Worm (Caenorhabditis elegans) whole organism, L4/young adult: ENCODE measurements around the gene EGAP5.1.

Source experiments
- W03F9.2 ChIP-seq: fragments of 150-350 bp; optimal IDR thresholded peaks from 2 replicates; lab custom pipeline; 2014; ENCODE audit warnings: missing biosample characterization, missing genetic modification characterization
- dao-5 ChIP-seq: sonication (generic microtip); optimal IDR thresholded peaks from 2 replicates; lab custom pipeline; 2016; ENCODE audit warnings: missing genotype, missing genetic modification characterization, moderate library complexity, missing compliant biosample characterization
- him-1 ChIP-seq: sonication (generic microtip); optimal IDR thresholded peaks from 2 replicates; lab custom pipeline; 2016; ENCODE audit warnings: missing genotype, missing genetic modification reagents, missing genetic modification characterization, missing compliant biosample characterization

Gene EGAP5.1

DNA sequence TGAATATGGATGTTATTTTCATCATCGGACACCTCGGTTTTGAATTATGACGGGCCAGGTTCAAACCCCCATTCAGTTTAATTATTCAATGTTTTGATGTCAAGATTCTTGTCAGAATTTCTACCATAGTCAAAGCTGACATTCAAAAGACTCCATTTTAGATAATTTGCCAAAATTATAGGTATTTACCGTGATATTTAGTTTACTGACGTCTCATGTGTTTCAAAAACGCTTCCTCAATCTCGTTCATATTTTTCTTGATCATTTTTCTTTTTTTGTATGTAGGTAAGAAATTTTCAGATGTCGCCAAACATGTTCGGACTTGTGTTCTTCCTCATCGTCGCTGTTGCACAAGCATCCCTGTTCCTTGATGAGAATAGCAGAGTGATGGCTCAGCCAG lies at the start of gene EGAP5.1:
EGAP5.1 (plus strand) TSS at position 301 of the 400 bp plus-strand sequence.
- TF ChIP-seq W03F9.2 (tag; lab: Kevin White, UChicago) (no peak), dao-5 (tag; lab: Kevin White, UChicago) (no peak), him-1 (tag; lab: Kevin White, UChicago) (no peak)

ce11 chrX:5115511-5115910 lies 47.3 kb upstream of the EGAP5.1 start:
- TF ChIP-seq dao-5 (tag; lab: Kevin White, UChicago), result no peak
- TF ChIP-seq him-1 (tag; lab: Kevin White, UChicago), result no peak
- no peak for TF ChIP-seq W03F9.2 (tag; lab: Kevin White, UChicago)

DNA sequence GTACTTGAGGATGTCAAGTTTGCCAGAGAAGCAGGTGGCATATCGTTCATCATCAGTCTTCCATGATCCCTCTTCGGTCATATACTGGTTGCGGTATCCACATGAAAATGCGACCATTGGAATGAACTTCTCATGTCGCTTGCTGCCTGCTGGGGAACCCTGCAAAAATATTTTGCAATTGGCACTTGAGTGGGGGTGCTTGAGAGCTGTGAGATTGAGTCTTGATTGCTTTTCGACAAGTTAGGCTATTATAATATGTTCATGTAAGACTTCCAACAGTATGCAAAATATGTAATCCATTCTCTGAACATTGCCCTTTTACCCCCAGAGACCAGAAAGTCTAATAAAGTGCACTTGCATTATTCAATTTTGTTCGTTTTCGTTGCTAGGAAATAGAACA lies 46.7 kb upstream of the EGAP5.1 start:
- no peak for TF ChIP-seq him-1 (tag; lab: Kevin White, UChicago)
- TF ChIP-seq W03F9.2 (tag; lab: Kevin White, UChicago), result no peak
- TF ChIP-seq dao-5 (tag; lab: Kevin White, UChicago), result no peak

ce11 chrX:5116816-5117459 lies 45.9 kb upstream of the EGAP5.1 start, which contains the start of gene apl-1:
Gene apl-1 (minus strand): TSS chrX:5116866.
- TF ChIP-seq dao-5 (tag; lab: Kevin White, UChicago) (no peak), him-1 (tag; lab: Kevin White, UChicago) (no peak), W03F9.2 (tag; lab: Kevin White, UChicago) (no peak)

DNA sequence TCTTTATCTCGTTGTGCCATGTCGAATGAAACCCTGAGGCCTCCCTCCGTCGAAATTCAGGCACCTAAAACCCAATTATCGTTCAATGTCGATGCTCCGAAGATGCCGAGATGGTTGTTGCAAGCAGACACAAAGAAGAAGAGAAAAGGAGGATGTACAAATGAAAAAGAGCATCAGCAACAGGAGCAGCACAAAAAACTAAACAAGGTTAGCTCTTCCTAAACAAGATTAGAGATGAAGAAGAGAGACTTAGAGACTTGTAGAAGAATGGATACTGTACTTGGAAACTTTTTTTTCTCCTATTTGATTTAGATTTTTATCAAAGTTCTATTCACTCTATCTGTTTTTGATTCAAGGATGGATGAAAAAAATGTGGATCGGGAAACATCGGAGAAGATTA lies 45.3 kb upstream of the EGAP5.1 start:
- no peak for TF ChIP-seq him-1 (tag; lab: Kevin White, UChicago)
- TF ChIP-seq dao-5 (tag; lab: Kevin White, UChicago), result no peak
- no peak for TF ChIP-seq W03F9.2 (tag; lab: Kevin White, UChicago)

DNA sequence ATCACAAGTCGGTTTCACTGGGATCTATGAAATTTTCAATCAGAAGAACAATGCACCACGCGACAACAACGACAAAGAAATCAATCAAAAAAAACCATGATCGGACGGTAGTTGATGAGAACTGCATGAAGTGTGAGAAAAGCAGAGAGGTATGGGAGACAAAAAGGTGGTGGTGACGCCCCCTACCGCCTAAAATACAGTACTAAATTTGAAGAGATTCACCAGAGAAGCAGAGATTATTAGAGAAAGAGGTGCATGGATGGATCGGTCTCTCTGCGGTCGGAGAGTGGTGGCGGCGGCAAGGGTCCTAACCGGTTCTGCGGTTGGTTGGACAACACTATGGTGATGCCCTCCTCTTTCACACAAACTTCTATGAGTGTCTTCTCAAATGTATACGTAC lies 43.6 kb upstream of the EGAP5.1 start:
- no peak for TF ChIP-seq W03F9.2 (tag; lab: Kevin White, UChicago)
- TF ChIP-seq him-1 (tag; lab: Kevin White, UChicago), result no peak
- no peak for TF ChIP-seq dao-5 (tag; lab: Kevin White, UChicago)

- TF ChIP-seq W03F9.2 (tag; lab: Kevin White, UChicago) (no peak), him-1 (tag; lab: Kevin White, UChicago) (no peak), dao-5 (tag; lab: Kevin White, UChicago) (no peak)
Measured at ce11 chrX:5119686-5120085, 43.2 kb upstream of the EGAP5.1 start.

- TF ChIP-seq dao-5 (tag; lab: Kevin White, UChicago) (no peak), W03F9.2 (tag; lab: Kevin White, UChicago) (no peak), him-1 (tag; lab: Kevin White, UChicago) (no peak)
Measured at ce11 chrX:5120196-5120595, 42.7 kb upstream of the EGAP5.1 start.

DNA sequence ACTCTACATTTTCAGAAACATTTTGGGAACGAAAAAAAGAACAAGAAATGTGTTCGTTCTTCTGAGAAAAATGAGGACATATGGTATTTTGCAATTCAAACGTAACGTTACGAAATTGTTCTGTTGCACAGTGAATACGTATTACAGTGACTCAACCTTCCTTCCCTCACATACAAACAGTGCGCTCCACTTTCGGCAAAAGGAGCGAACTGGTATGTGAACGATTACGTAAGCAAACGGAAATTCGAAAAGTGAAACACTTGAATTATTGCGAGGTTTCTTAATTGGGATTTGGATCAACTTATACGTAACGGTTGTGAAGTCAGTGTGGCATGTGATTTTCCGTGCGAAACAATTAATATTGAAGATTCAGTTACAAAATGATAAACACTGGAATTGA lies 42.0 kb upstream of the EGAP5.1 start:
- TF ChIP-seq W03F9.2 (tag; lab: Kevin White, UChicago), result no peak

DNA sequence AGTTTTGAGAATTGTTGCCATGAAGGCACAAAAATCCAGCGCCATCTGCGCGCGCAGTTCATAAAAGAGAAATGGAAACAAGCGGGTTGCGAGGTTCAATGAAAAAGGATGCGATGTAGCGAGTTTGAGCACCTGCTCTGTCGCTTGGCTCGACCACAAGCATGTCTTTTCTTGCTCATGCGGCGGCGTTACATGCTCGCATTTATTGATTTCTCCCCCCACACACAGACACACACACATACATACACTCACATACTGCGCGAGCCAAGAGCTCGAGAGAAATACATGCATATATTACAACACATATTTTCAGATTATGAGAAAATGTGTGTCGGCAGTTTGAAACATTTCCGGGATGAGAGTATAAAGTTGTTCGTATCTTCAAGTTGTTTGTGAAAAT lies 41.1 kb upstream of the EGAP5.1 start:
- TF ChIP-seq him-1 (tag; lab: Kevin White, UChicago) (peak; percentile 8), W03F9.2 (tag; lab: Kevin White, UChicago) (no peak), dao-5 (tag; lab: Kevin White, UChicago) (no peak)

- TF ChIP-seq dao-5 (tag; lab: Kevin White, UChicago) (no peak), W03F9.2 (tag; lab: Kevin White, UChicago) (no peak), him-1 (tag; lab: Kevin White, UChicago) (no peak)
Measured at ce11 chrX:5122369-5122768, 40.5 kb upstream of the EGAP5.1 start.

DNA sequence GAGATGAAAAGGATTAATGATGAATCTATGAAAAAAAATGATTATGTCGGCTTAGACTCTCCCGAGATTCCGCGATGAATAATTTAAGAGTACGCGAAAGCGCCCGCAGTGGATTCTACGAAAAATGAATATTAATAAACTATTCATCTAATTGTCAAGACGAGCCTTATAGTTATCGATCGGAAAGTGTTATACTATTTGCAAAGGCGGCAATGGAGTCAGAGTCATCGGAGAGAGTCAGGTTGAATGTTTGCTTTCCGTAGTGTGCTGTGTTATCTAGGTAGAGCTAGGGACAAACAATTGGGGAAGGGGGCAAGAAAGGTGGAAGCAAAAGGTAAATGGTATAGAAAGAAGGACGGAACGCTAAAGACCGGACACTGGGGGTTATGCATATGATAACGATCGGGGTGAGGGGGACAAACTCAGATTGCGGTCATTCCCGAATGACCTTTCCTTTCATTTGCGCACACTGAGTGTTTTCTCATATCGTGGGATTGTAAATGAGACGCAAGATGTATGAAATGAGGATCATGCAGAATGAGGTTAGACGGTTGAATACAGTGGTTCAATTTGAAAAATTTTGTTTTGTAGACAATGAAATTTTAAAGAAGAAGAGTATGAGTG lies 40.0 kb upstream of the EGAP5.1 start:
- TF ChIP-seq him-1 (tag; lab: Kevin White, UChicago) (no peak), W03F9.2 (tag; lab: Kevin White, UChicago) (no peak), dao-5 (tag; lab: Kevin White, UChicago) (no peak)

DNA sequence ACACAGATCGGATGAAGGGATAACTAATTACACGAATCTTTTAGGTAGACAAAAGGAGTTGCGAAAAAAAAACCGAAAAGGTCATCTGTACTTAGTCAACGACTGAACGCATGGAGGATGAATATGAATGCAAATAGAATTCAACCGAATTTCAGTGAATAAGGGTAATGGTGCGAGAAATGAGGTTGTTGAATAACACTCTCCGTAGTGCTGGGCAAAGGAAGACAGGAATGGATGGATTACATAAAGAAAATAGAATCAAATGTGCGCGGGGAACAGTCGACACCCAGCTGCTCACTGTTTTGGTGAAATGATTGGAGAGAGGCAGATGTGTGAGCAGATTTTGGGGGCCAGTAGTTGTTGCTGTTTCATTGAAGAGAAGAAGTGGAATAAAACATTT lies 38.6 kb upstream of the EGAP5.1 start:
- TF ChIP-seq dao-5 (tag; lab: Kevin White, UChicago) (no peak), him-1 (tag; lab: Kevin White, UChicago) (no peak), W03F9.2 (tag; lab: Kevin White, UChicago) (no peak)

DNA sequence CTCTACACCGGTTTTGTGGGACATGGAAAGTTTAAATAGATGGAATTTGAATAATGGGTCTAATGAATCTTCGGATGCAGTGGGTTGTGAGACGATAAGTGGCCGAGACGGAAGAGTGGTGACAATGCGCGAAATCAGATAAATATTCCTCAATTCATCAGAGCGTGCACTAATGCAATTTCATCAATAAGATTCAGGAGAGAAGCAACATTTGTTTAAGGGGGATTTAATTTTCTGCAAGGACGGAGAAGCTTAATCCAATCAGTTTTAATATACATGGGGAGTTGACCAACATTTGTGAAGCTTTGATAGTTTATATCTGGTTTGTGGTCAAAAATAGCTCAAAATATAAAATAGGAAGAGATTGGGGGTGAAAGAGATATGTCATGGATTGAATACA lies 33.4 kb upstream of the EGAP5.1 start:
- TF ChIP-seq him-1 (tag; lab: Kevin White, UChicago) (no peak), W03F9.2 (tag; lab: Kevin White, UChicago) (no peak), dao-5 (tag; lab: Kevin White, UChicago) (no peak)
